Worm (Caenorhabditis elegans) whole organism, L1 larva: ENCODE results near the gene ddx-35.
A peak's percentile ranks its signal among the peaks of the same experiment; 100 is the strongest.

Source experiments
- C16A3.4 ChIP-seq: fragments of 150-350 bp; optimal IDR thresholded peaks from 2 replicates; lab custom pipeline; 2014; ENCODE audit warnings: missing biosample characterization, missing genetic modification characterization
- C34B4.2 ChIP-seq: sonication (generic microtip); optimal IDR thresholded peaks from 2 replicates; lab custom pipeline; 2017; ENCODE audit warnings: mild to moderate bottlenecking, missing genetic modification characterization, missing compliant biosample characterization
- F16B12.6 ChIP-seq: fragments of 150-350 bp; optimal IDR thresholded peaks from 2 replicates; lab custom pipeline; 2014; ENCODE audit warnings: missing biosample characterization, missing genetic modification characterization
- aha-1 ChIP-seq: fragments of 150-350 bp; optimal IDR thresholded peaks from 2 replicates; lab custom pipeline; 2014; ENCODE audit warnings: missing biosample characterization, missing genetic modification characterization
- ama-1 ChIP-seq: fragments of 150-350 bp; optimal IDR thresholded peaks from 2 replicates; lab custom pipeline; 2014
- ceh-8 ChIP-seq: fragments of 200-800 bp; sonication (Bioruptor generic); optimal IDR thresholded peaks from 2 replicates; lab custom pipeline; 2018; ENCODE audit warnings: mild to moderate bottlenecking, missing genetic modification characterization, moderate library complexity, missing compliant biosample characterization
- ces-1 ChIP-seq: fragments of 150-350 bp; optimal IDR thresholded peaks from 2 replicates; lab custom pipeline; 2014; ENCODE audit warnings: missing biosample characterization, missing genetic modification reagents, missing genetic modification characterization
- dpl-1 ChIP-seq, 3 experiments: fragments of 150-350 bp in 2 of 3; sonication (generic microtip) in 1 of 3; optimal IDR thresholded peaks; 2 replicates each; lab custom pipeline; 2014 to 2017; ENCODE audit warnings: missing biosample characterization in 3 of 3, missing genetic modification characterization in 3 of 3, missing genetic modification reagents in 3 of 3
- dsc-1 ChIP-seq: sonication (generic microtip); optimal IDR thresholded peaks from 2 replicates; lab custom pipeline; 2016; ENCODE audit warnings: mild to moderate bottlenecking, missing genetic modification characterization, missing compliant biosample characterization
- efl-1 ChIP-seq, 4 experiments: fragments of 150-350 bp; optimal IDR thresholded peaks in 3 of 4; peaks in 1 of 4; 1 replicate in 1 of 4; 2 replicates in 3 of 4; lab custom pipeline; 2014; ENCODE audit warnings: missing biosample characterization in 2 of 4, missing genetic modification characterization in 2 of 4, missing genetic modification reagents in 2 of 4
- efl-3 ChIP-seq: fragments of 200-800 bp; sonication (Bioruptor generic); optimal IDR thresholded peaks from 2 replicates; lab custom pipeline; 2018; ENCODE audit warnings: mild to moderate bottlenecking, missing genetic modification characterization, missing compliant biosample characterization
- egl-27 ChIP-seq, 2 experiments: fragments of 150-350 bp in 1 of 2; sonication (generic microtip); optimal IDR thresholded peaks; 3 replicates each; lab custom pipeline; 2017 to 2018; ENCODE audit warnings: missing biosample characterization in 2 of 2, missing genetic modification characterization in 2 of 2, missing genetic modification reagents in 2 of 2
- elt-3 ChIP-seq, 6 experiments: fragments of 150-350 bp in 1 of 6; sonication (generic microtip); optimal IDR thresholded peaks; 2 replicates each; lab custom pipeline; 2017 to 2018; ENCODE audit warnings: missing biosample characterization in 6 of 6, missing genetic modification characterization in 6 of 6, inconsistent platforms in 1 of 6
- ets-5 ChIP-seq: fragments of 200-800 bp; sonication (Bioruptor generic); IDR thresholded peaks from 2 replicates; pipeline ENCODE4 v1.3.6; 2022; ENCODE audit warnings: missing genetic modification characterization, missing compliant biosample characterization
- fkh-4 ChIP-seq: sonication (generic microtip); optimal IDR thresholded peaks from 2 replicates; lab custom pipeline; 2016; ENCODE audit warnings: missing compliant biosample characterization, missing genetic modification characterization, borderline replicate concordance
- fos-1 ChIP-seq: fragments of 150-350 bp; optimal IDR thresholded peaks from 2 replicates; lab custom pipeline; 2014; ENCODE audit warnings: missing biosample characterization, missing genetic modification characterization
- hlh-17 ChIP-seq: fragments of 200-800 bp; sonication (Bioruptor generic); optimal IDR thresholded peaks from 2 replicates; lab custom pipeline; 2018; ENCODE audit warnings: missing genetic modification characterization, mild to moderate bottlenecking, missing compliant biosample characterization, moderate library complexity, borderline replicate concordance
- hpl-2 ChIP-seq: fragments of 150-350 bp; optimal IDR thresholded peaks from 2 replicates; lab custom pipeline; 2014; ENCODE audit warnings: missing biosample characterization, missing genetic modification reagents, missing genetic modification characterization
- jun-1 ChIP-seq: fragments of 150-350 bp; optimal IDR thresholded peaks from 2 replicates; lab custom pipeline; 2014; ENCODE audit warnings: missing biosample characterization, missing genetic modification reagents, missing genetic modification characterization
- lin-14 ChIP-seq: fragments of 200-800 bp; sonication (Bioruptor generic); optimal IDR thresholded peaks from 2 replicates; lab custom pipeline; 2018; ENCODE audit warnings: mild to moderate bottlenecking, missing genetic modification characterization, moderate library complexity, missing compliant biosample characterization
- lin-35 ChIP-seq, 2 experiments: fragments of 150-350 bp; optimal IDR thresholded peaks; 2 replicates each; lab custom pipeline; 2014; ENCODE audit warnings: missing biosample characterization in 2 of 2, missing genetic modification characterization in 2 of 2, missing genetic modification reagents in 2 of 2
- lsy-2 ChIP-seq, 2 experiments: fragments of 150-350 bp; optimal IDR thresholded peaks; 2 replicates each; lab custom pipeline; 2014; ENCODE audit warnings: missing biosample characterization in 2 of 2, missing genetic modification characterization in 2 of 2
- mab-9 ChIP-seq: fragments of 200-800 bp; sonication (Bioruptor generic); IDR thresholded peaks from 2 replicates; pipeline ENCODE4 v1.3.6; 2022; ENCODE audit warnings: missing genetic modification reagents, missing genetic modification characterization, missing compliant biosample characterization
- mdl-1 ChIP-seq, 2 experiments: fragments of 150-350 bp; optimal IDR thresholded peaks; 2 replicates each; lab custom pipeline; 2014 to 2017; ENCODE audit warnings: missing biosample characterization in 2 of 2, missing genetic modification characterization in 2 of 2, inconsistent platforms in 1 of 2
- mef-2 ChIP-seq: fragments of 150-350 bp; optimal IDR thresholded peaks from 2 replicates; lab custom pipeline; 2014; ENCODE audit warnings: missing biosample characterization, missing genetic modification characterization
- mep-1 ChIP-seq: fragments of 150-350 bp; optimal IDR thresholded peaks from 2 replicates; lab custom pipeline; 2014; ENCODE audit warnings: missing biosample characterization, missing genetic modification characterization
- nhr-12 ChIP-seq: sonication (generic microtip); optimal IDR thresholded peaks from 2 replicates; lab custom pipeline; 2017; ENCODE audit warnings: missing biosample characterization, missing genetic modification characterization
- nhr-19 ChIP-seq: fragments of 200-800 bp; sonication (Bioruptor generic); conservative IDR thresholded peaks from 2 replicates; pipeline ENCODE4 v1.3.6; 2022; ENCODE audit warnings: missing genetic modification characterization, missing compliant biosample characterization
- nhr-237 ChIP-seq: fragments of 150-350 bp; optimal IDR thresholded peaks from 2 replicates; lab custom pipeline; 2014; ENCODE audit warnings: missing biosample characterization, missing genetic modification characterization
- nhr-28 ChIP-seq: fragments of 150-350 bp; optimal IDR thresholded peaks from 2 replicates; lab custom pipeline; 2014; ENCODE audit warnings: missing biosample characterization, missing genetic modification characterization
- nhr-71 ChIP-seq: sonication (generic microtip); optimal IDR thresholded peaks from 2 replicates; lab custom pipeline; 2016; ENCODE audit warnings: mild to moderate bottlenecking, missing genetic modification characterization, moderate library complexity, missing compliant biosample characterization
- nhr-77 ChIP-seq: fragments of 150-350 bp; optimal IDR thresholded peaks from 2 replicates; lab custom pipeline; 2014; ENCODE audit warnings: missing biosample characterization, missing genetic modification characterization
- nhr-84 ChIP-seq: sonication (generic microtip); optimal IDR thresholded peaks from 2 replicates; lab custom pipeline; 2017; ENCODE audit warnings: missing biosample characterization, missing genetic modification characterization
- nhr-85 ChIP-seq: sonication (generic microtip); peaks from one replicate; lab custom pipeline; 2016; ENCODE audit warnings: missing genetic modification characterization, inconsistent platforms, missing compliant biosample characterization
- nhr-90 ChIP-seq: sonication (generic microtip); optimal IDR thresholded peaks from 2 replicates; lab custom pipeline; 2016; ENCODE audit warnings: mild to moderate bottlenecking, missing genetic modification characterization, missing compliant biosample characterization; ENCODE audit not compliant: poor library complexity
- pag-3 ChIP-seq: sonication (generic microtip); optimal IDR thresholded peaks from 2 replicates; lab custom pipeline; 2017; ENCODE audit warnings: missing genetic modification characterization, mild to moderate bottlenecking, missing compliant biosample characterization, antibody characterized with exemption, borderline replicate concordance; ENCODE audit not compliant: insufficient read depth
- pax-3 ChIP-seq: fragments of 200-800 bp; sonication (Bioruptor generic); optimal IDR thresholded peaks from 2 replicates; lab custom pipeline; 2018; ENCODE audit warnings: mild to moderate bottlenecking, missing genetic modification characterization, moderate library complexity, missing compliant biosample characterization
- rnt-1 ChIP-seq: sonication (generic microtip); optimal IDR thresholded peaks from 2 replicates; lab custom pipeline; 2016; ENCODE audit warnings: mild to moderate bottlenecking, missing genetic modification characterization, moderate library complexity, missing compliant biosample characterization
- skn-1 ChIP-seq: fragments of 150-350 bp; optimal IDR thresholded peaks from 2 replicates; lab custom pipeline; 2014; ENCODE audit warnings: missing biosample characterization, missing genetic modification characterization
- snu-23 ChIP-seq: sonication (generic microtip); optimal IDR thresholded peaks from 2 replicates; lab custom pipeline; 2016; ENCODE audit warnings: missing genetic modification characterization, missing compliant biosample characterization
- sox-4 ChIP-seq: sonication (generic microtip); optimal IDR thresholded peaks from 2 replicates; lab custom pipeline; 2016; ENCODE audit warnings: missing genetic modification characterization, missing compliant biosample characterization
- sptf-1 ChIP-seq: fragments of 150-350 bp; optimal IDR thresholded peaks from 2 replicates; lab custom pipeline; 2014; ENCODE audit warnings: missing biosample characterization, missing genetic modification characterization
- swsn-7 ChIP-seq: sonication (generic microtip); optimal IDR thresholded peaks from 2 replicates; lab custom pipeline; 2016; ENCODE audit warnings: missing genetic modification characterization, missing compliant biosample characterization
- tbx-2 ChIP-seq: sonication (generic microtip); optimal IDR thresholded peaks from 2 replicates; lab custom pipeline; 2016; ENCODE audit warnings: missing genetic modification characterization, missing compliant biosample characterization
- unc-130 ChIP-seq: fragments of 150-350 bp; optimal IDR thresholded peaks from 2 replicates; lab custom pipeline; 2017; ENCODE audit warnings: missing biosample characterization, missing genetic modification characterization, inconsistent platforms
- unc-62 ChIP-seq: fragments of 150-350 bp; optimal IDR thresholded peaks from 2 replicates; lab custom pipeline; 2014; ENCODE audit warnings: missing biosample characterization, missing genetic modification reagents, missing genetic modification characterization
- unc-86 ChIP-seq: sonication (generic microtip); optimal IDR thresholded peaks from 2 replicates; lab custom pipeline; 2016; ENCODE audit warnings: missing genetic modification characterization, missing compliant biosample characterization
- vab-15 ChIP-seq: sonication (generic microtip); optimal IDR thresholded peaks from 2 replicates; lab custom pipeline; 2017; ENCODE audit warnings: missing genotype, mild to moderate bottlenecking, missing genetic modification characterization, missing compliant biosample characterization
- xbp-1 ChIP-seq: sonication (generic microtip); optimal IDR thresholded peaks from 2 replicates; lab custom pipeline; 2016; ENCODE audit warnings: missing genetic modification characterization, missing compliant biosample characterization
- zag-1 ChIP-seq: fragments of 150-350 bp; optimal IDR thresholded peaks from 2 replicates; lab custom pipeline; 2014; ENCODE audit warnings: missing biosample characterization, missing genetic modification characterization
- zip-4 ChIP-seq: fragments of 200-800 bp; sonication (Bioruptor generic); optimal IDR thresholded peaks from 2 replicates; lab custom pipeline; 2018; ENCODE audit warnings: mild to moderate bottlenecking, missing genetic modification characterization, moderate library complexity, missing compliant biosample characterization
- ztf-11 ChIP-seq, 2 experiments: sonication (generic microtip); optimal IDR thresholded peaks; 2 replicates each; lab custom pipeline; 2016 to 2017; ENCODE audit warnings: missing genetic modification characterization in 2 of 2, missing biosample characterization in 1 of 2, missing compliant biosample characterization in 1 of 2

Gene ddx-35

ce11 chrIII:1601464-1602169 lies 47.4 kb upstream of the ddx-35 start (continued):
- TF ChIP-seq hlh-17, result no peak
- TF ChIP-seq skn-1 (tag; lab: Kevin White, UChicago), result peak; percentile 8
- no peak for TF ChIP-seq jun-1 (tag; lab: Kevin White, UChicago)
- no peak for TF ChIP-seq unc-130 (tag; lab: Kevin White, UChicago)
- no peak for TF ChIP-seq efl-1 (optimal IDR thresholded peaks at IDR 0.05; lab: Kevin White, UChicago)
- TF ChIP-seq efl-1 (GFP tag; optimal IDR thresholded peaks at IDR 0.05 in 1 of 2; lab: Kevin White, UChicago), result peak in 1 of 2 experiments; percentile 86
- peak; percentile 1 for TF ChIP-seq swsn-7 (tag; lab: Kevin White, UChicago)
- no peak for TF ChIP-seq mep-1 (tag; lab: Kevin White, UChicago)
- TF ChIP-seq tbx-2 (tag; lab: Kevin White, UChicago), result no peak
- TF ChIP-seq nhr-71 (tag; lab: Kevin White, UChicago), result peak; percentile 53
- peak; percentile 39 for TF ChIP-seq nhr-19
- no peak for TF ChIP-seq dpl-1 (GFP tag; optimal IDR thresholded peaks at IDR 0.05; lab: Kevin White, UChicago)
- no peak for TF ChIP-seq lin-35 (GFP tag; optimal IDR thresholded peaks at IDR 0.05; lab: Kevin White, UChicago)
- no peak for TF ChIP-seq mdl-1 (tag; optimal IDR thresholded peaks at IDR 0.05; lab: Kevin White, UChicago)
- peak; percentile 46 for TF ChIP-seq dsc-1 (tag; lab: Kevin White, UChicago)
- TF ChIP-seq efl-3 (GFP tag; lab: Kevin White, UChicago), result no peak
- TF ChIP-seq rnt-1 (tag; lab: Kevin White, UChicago), result peak; percentile 66
- TF ChIP-seq lin-14, result peak; percentile 68
- TF ChIP-seq nhr-237 (tag; lab: Kevin White, UChicago), result no peak
- no peak for TF ChIP-seq F16B12.6 (tag; lab: Kevin White, UChicago)
- peak in 1 of 6 experiments; percentile 70 for TF ChIP-seq elt-3 (tag; optimal IDR thresholded peaks at IDR 0.05; lab: Kevin White, UChicago)
- TF ChIP-seq nhr-84 (tag; lab: Kevin White, UChicago), result no peak
- no peak for TF ChIP-seq zip-4
- TF ChIP-seq C16A3.4 (tag; lab: Kevin White, UChicago), result no peak
- TF ChIP-seq C34B4.2, result no peak
- no peak for TF ChIP-seq aha-1 (tag; lab: Kevin White, UChicago)
- no peak for TF ChIP-seq egl-27 (tag; optimal IDR thresholded peaks at IDR 0.05; lab: Kevin White, UChicago)
- TF ChIP-seq ets-5 (GFP tag; lab: Robert Waterston, UW), result no peak
- no peak for TF ChIP-seq fkh-4
- no peak for TF ChIP-seq nhr-77
- no peak for TF ChIP-seq nhr-28 (tag; lab: Kevin White, UChicago)
- TF ChIP-seq ces-1 (GFP tag; lab: Kevin White, UChicago), result no peak
- TF ChIP-seq lsy-2 (tag; optimal IDR thresholded peaks at IDR 0.05; lab: Kevin White, UChicago), result peak in 1 of 2 experiments; percentile 2
- TF ChIP-seq zag-1, result no peak
- peak in 1 of 2 experiments; percentile 26 for TF ChIP-seq ztf-11 (tag; optimal IDR thresholded peaks at IDR 0.05; lab: Kevin White, UChicago)
- no peak for TF ChIP-seq sptf-1
- TF ChIP-seq ama-1 (lab: Kevin White, UChicago), result no peak
- no peak for TF ChIP-seq mab-9 (GFP tag; lab: Robert Waterston, UW)
- no peak for TF ChIP-seq mef-2 (tag; lab: Kevin White, UChicago)
- no peak for TF ChIP-seq fos-1 (tag; lab: Kevin White, UChicago)
- TF ChIP-seq vab-15 (tag; lab: Kevin White, UChicago), result no peak
- TF ChIP-seq hpl-2 (GFP tag; lab: Kevin White, UChicago), result no peak
- TF ChIP-seq ceh-8 (GFP tag; lab: Kevin White, UChicago), result no peak
- no peak for TF ChIP-seq unc-62 (GFP tag; lab: Kevin White, UChicago)
- no peak for TF ChIP-seq pax-3 (tag; lab: Kevin White, UChicago)
- TF ChIP-seq sox-4 (tag; lab: Kevin White, UChicago), result no peak
- no peak for TF ChIP-seq pag-3 (tag; lab: Kevin White, UChicago)
- no peak for TF ChIP-seq nhr-12 (tag; lab: Kevin White, UChicago)
- TF ChIP-seq xbp-1 (tag; lab: Kevin White, UChicago), result peak; percentile 14
- TF ChIP-seq nhr-90 (tag; lab: Kevin White, UChicago), result peak; percentile 43
- peak; percentile 40 for TF ChIP-seq snu-23 (GFP tag; lab: Kevin White, UChicago)
- TF ChIP-seq unc-86, result no peak
- peak; percentile 81 for TF ChIP-seq nhr-85 (tag; lab: Kevin White, UChicago)
